Fruit fly (Drosophila melanogaster) whole organism, embryonic: ENCODE results near the gene IFT54.

Source experiments
- Antp ChIP-seq: fragments of 200-800 bp; sonication (Bioruptor generic); optimal IDR thresholded peaks from 3 replicates; lab custom pipeline; 2016; ENCODE audit warnings: missing biosample characterization, missing genetic modification characterization
- Asciz ChIP-seq: fragments of 200-800 bp; sonication (Bioruptor generic); optimal IDR thresholded peaks from 2 replicates; lab custom pipeline; 2017; ENCODE audit warnings: missing biosample characterization, mild to moderate bottlenecking, missing genetic modification characterization, missing genetic modification reagents
- B-H1 ChIP-seq: fragments of 200-800 bp; sonication (Bioruptor generic); IDR thresholded peaks from 3 replicates; pipeline ENCODE4 v1.3.6; 2022; ENCODE audit warnings: missing biosample characterization, missing genetic modification characterization
- B-H2 ChIP-seq: fragments of 200-800 bp; sonication (Bioruptor generic); optimal IDR thresholded peaks from 2 replicates; lab custom pipeline; 2018; ENCODE audit warnings: missing biosample characterization, mild to moderate bottlenecking, missing genetic modification characterization
- Bdp1 ChIP-seq: fragments of 200-800 bp; sonication (Bioruptor generic); optimal IDR thresholded peaks from 3 replicates; lab custom pipeline; 2016; ENCODE audit warnings: missing biosample characterization, missing genetic modification characterization
- Blimp-1 ChIP-seq: fragments of 200-800 bp; sonication (Bioruptor generic); optimal IDR thresholded peaks from 3 replicates; lab custom pipeline; 2018; ENCODE audit warnings: missing biosample characterization, missing genetic modification characterization, mild to moderate bottlenecking, moderate library complexity, missing genetic modification reagents
- CG11560 ChIP-seq: fragments of 200-800 bp; sonication (Bioruptor generic); IDR thresholded peaks from 3 replicates; pipeline ENCODE4 v1.3.6; 2022; ENCODE audit warnings: missing biosample characterization, missing genetic modification characterization
- CG12299 ChIP-seq: fragments of 200-800 bp; sonication (Bioruptor generic); optimal IDR thresholded peaks from 2 replicates; lab custom pipeline; 2018; ENCODE audit warnings: missing biosample characterization, mild to moderate bottlenecking, missing genetic modification characterization
- CG1233 ChIP-seq: fragments of 200-800 bp; sonication (Bioruptor generic); optimal IDR thresholded peaks from 4 replicates; lab custom pipeline; 2018; ENCODE audit warnings: missing biosample characterization, mild to moderate bottlenecking, missing genetic modification characterization
- CG15011 ChIP-seq: fragments of 200-800 bp; sonication (Bioruptor generic); optimal IDR thresholded peaks from 3 replicates; lab custom pipeline; 2018; ENCODE audit warnings: missing biosample characterization, mild to moderate bottlenecking, missing genetic modification characterization
- CG15601 ChIP-seq: fragments of 200-800 bp; sonication (Bioruptor generic); optimal IDR thresholded peaks from 3 replicates; lab custom pipeline; 2019; ENCODE audit warnings: missing biosample characterization, mild to moderate bottlenecking, missing genetic modification characterization, moderate library complexity
- CG1603 ChIP-seq: fragments of 200-800 bp; sonication (Bioruptor generic); optimal IDR thresholded peaks from 2 replicates; lab custom pipeline; 2019; ENCODE audit warnings: missing biosample characterization, mild to moderate bottlenecking, missing genetic modification characterization, moderate library complexity
- CG17359 ChIP-seq: fragments of 200-800 bp; sonication (Bioruptor generic); optimal IDR thresholded peaks from 3 replicates; lab custom pipeline; 2018; ENCODE audit warnings: missing biosample characterization, mild to moderate bottlenecking, missing genetic modification characterization, moderate library complexity
- CG17385 ChIP-seq: fragments of 200-800 bp; sonication (Bioruptor generic); optimal IDR thresholded peaks from 3 replicates; lab custom pipeline; 2018; ENCODE audit warnings: missing biosample characterization, mild to moderate bottlenecking, missing genetic modification characterization
- CG17568 ChIP-seq: fragments of 200-800 bp; sonication (Bioruptor generic); optimal IDR thresholded peaks from 2 replicates; lab custom pipeline; 2018; ENCODE audit warnings: missing biosample characterization, mild to moderate bottlenecking, missing genetic modification characterization, moderate library complexity
- CG17802 ChIP-seq: fragments of 200-800 bp; sonication (Bioruptor generic); optimal IDR thresholded peaks from 2 replicates; lab custom pipeline; 2018; ENCODE audit warnings: missing biosample characterization, mild to moderate bottlenecking, missing genetic modification characterization, moderate library complexity
- CG17829 ChIP-seq: fragments of 200-800 bp; optimal IDR thresholded peaks from 2 replicates; lab custom pipeline; 2019; ENCODE audit warnings: missing biosample characterization, mild to moderate bottlenecking, missing genetic modification characterization, moderate library complexity
- CG17912 ChIP-seq: fragments of 200-800 bp; sonication (Bioruptor generic); optimal IDR thresholded peaks from 2 replicates; lab custom pipeline; 2018; ENCODE audit warnings: missing biosample characterization, mild to moderate bottlenecking, missing genetic modification characterization
- CG18764 ChIP-seq: fragments of 200-800 bp; sonication (Bioruptor generic); optimal IDR thresholded peaks from 3 replicates; lab custom pipeline; 2016; ENCODE audit warnings: missing biosample characterization, missing genetic modification characterization
- CG2712 ChIP-seq: fragments of 200-800 bp; optimal IDR thresholded peaks from 3 replicates; lab custom pipeline; 2019; ENCODE audit warnings: missing biosample characterization, mild to moderate bottlenecking, missing genetic modification characterization, moderate library complexity
- CG33213 ChIP-seq: fragments of 200-800 bp; sonication (Bioruptor generic); optimal IDR thresholded peaks from 3 replicates; lab custom pipeline; 2016; ENCODE audit warnings: missing biosample characterization, missing genetic modification characterization
- CG4360 ChIP-seq: fragments of 200-800 bp; sonication (Bioruptor generic); IDR thresholded peaks from 2 replicates; pipeline ENCODE4 v1.3.6; 2022; ENCODE audit warnings: missing biosample characterization, missing genetic modification characterization
- CG4820 ChIP-seq: fragments of 200-800 bp; sonication (Bioruptor generic); optimal IDR thresholded peaks from 3 replicates; lab custom pipeline; 2016; ENCODE audit warnings: missing biosample characterization, missing genetic modification characterization
- CG4854 ChIP-seq: fragments of 200-800 bp; sonication (Bioruptor generic); optimal IDR thresholded peaks from 2 replicates; lab custom pipeline; 2016; ENCODE audit warnings: missing biosample characterization, missing genetic modification characterization, inconsistent platforms
- CG6175 ChIP-seq: fragments of 200-800 bp; sonication (Bioruptor generic); IDR thresholded peaks from 3 replicates; pipeline ENCODE4 v1.3.6; 2022; ENCODE audit warnings: missing biosample characterization, missing genetic modification characterization
- CG9437 ChIP-seq: fragments of 200-800 bp; sonication (Bioruptor generic); optimal IDR thresholded peaks from 2 replicates; lab custom pipeline; 2018; ENCODE audit warnings: missing biosample characterization, mild to moderate bottlenecking, missing genetic modification characterization
- CG9609 ChIP-seq: fragments of 200-800 bp; sonication (Bioruptor generic); optimal IDR thresholded peaks from 3 replicates; lab custom pipeline; 2016; ENCODE audit warnings: missing biosample characterization, missing genetic modification characterization
- HLH54F ChIP-seq: fragments of 200-800 bp; sonication (Bioruptor generic); optimal IDR thresholded peaks from 3 replicates; lab custom pipeline; 2016; ENCODE audit warnings: missing biosample characterization, missing genetic modification characterization
- HLHmδ ChIP-seq: fragments of 200-800 bp; sonication (Bioruptor generic); optimal IDR thresholded peaks from 2 replicates; lab custom pipeline; 2018; ENCODE audit warnings: missing biosample characterization, mild to moderate bottlenecking, missing genetic modification characterization, moderate library complexity
- Hand ChIP-seq: fragments of 200-800 bp; sonication (Bioruptor generic); optimal IDR thresholded peaks from 2 replicates; lab custom pipeline; 2017; ENCODE audit warnings: mild to moderate bottlenecking, missing biosample characterization, missing genetic modification reagents, missing genetic modification characterization
- Med ChIP-seq: fragments of 200-800 bp; sonication (Bioruptor generic); peaks from one replicate; lab custom pipeline; 2016; ENCODE audit warnings: missing biosample characterization, missing genetic modification characterization, mild to moderate bottlenecking, inconsistent platforms, moderate library complexity
- Meics ChIP-seq: fragments of 200-800 bp; sonication (Bioruptor generic); optimal IDR thresholded peaks from 2 replicates; lab custom pipeline; 2017; ENCODE audit warnings: missing biosample characterization, mild to moderate bottlenecking, missing genetic modification characterization
- Sox102F ChIP-seq: fragments of 200-800 bp; sonication (Bioruptor generic); optimal IDR thresholded peaks from 2 replicates; lab custom pipeline; 2018; ENCODE audit warnings: missing biosample characterization, mild to moderate bottlenecking, missing genetic modification characterization, moderate library complexity
- Spps ChIP-seq: fragments of 200-800 bp; sonication (Bioruptor generic); optimal IDR thresholded peaks from 2 replicates; lab custom pipeline; 2018; ENCODE audit warnings: missing biosample characterization, mild to moderate bottlenecking, missing genetic modification characterization
- Ssrp ChIP-seq: fragments of 200-800 bp; sonication (Bioruptor generic); optimal IDR thresholded peaks from 2 replicates; lab custom pipeline; 2018; ENCODE audit warnings: missing biosample characterization, mild to moderate bottlenecking, missing genetic modification characterization, moderate library complexity
- bab2 ChIP-seq: fragments of 200-800 bp; sonication (Bioruptor generic); optimal IDR thresholded peaks from 2 replicates; lab custom pipeline; 2016; ENCODE audit warnings: missing biosample characterization, missing genetic modification characterization
- bigmax ChIP-seq: fragments of 200-800 bp; sonication (Bioruptor generic); optimal IDR thresholded peaks from 2 replicates; lab custom pipeline; 2018; ENCODE audit warnings: missing biosample characterization, mild to moderate bottlenecking, missing genetic modification characterization
- en ChIP-seq: fragments of 200-800 bp; sonication (Bioruptor generic); optimal IDR thresholded peaks from 2 replicates; lab custom pipeline; 2016; ENCODE audit warnings: missing biosample characterization, missing genetic modification characterization
- fd64A ChIP-seq: fragments of 200-800 bp; sonication (Bioruptor generic); optimal IDR thresholded peaks from 3 replicates; lab custom pipeline; 2018; ENCODE audit warnings: missing biosample characterization, mild to moderate bottlenecking, missing genetic modification characterization
- grau ChIP-seq: fragments of 200-800 bp; optimal IDR thresholded peaks from 3 replicates; lab custom pipeline; 2019; ENCODE audit warnings: missing biosample characterization, mild to moderate bottlenecking, missing genetic modification characterization, moderate library complexity
- kay ChIP-seq: fragments of 200-800 bp; sonication (Bioruptor generic); optimal IDR thresholded peaks from 2 replicates; lab custom pipeline; 2016; ENCODE audit warnings: missing biosample characterization, missing genetic modification characterization
- lmd ChIP-seq: fragments of 200-800 bp; sonication (Bioruptor generic); IDR thresholded peaks from 2 replicates; pipeline ENCODE4 v1.3.6; 2022; ENCODE audit warnings: missing biosample characterization, missing genetic modification characterization
- nmo ChIP-seq: fragments of 200-800 bp; sonication (Bioruptor generic); optimal IDR thresholded peaks from 2 replicates; lab custom pipeline; 2018; ENCODE audit warnings: missing biosample characterization, mild to moderate bottlenecking, missing genetic modification characterization, moderate library complexity
- nom ChIP-seq: fragments of 200-800 bp; sonication (Bioruptor generic); optimal IDR thresholded peaks from 2 replicates; lab custom pipeline; 2017; ENCODE audit warnings: missing biosample characterization, missing genetic modification characterization, mild to moderate bottlenecking, moderate library complexity, missing genetic modification reagents
- pho ChIP-seq: fragments of 200-800 bp; sonication (Bioruptor generic); optimal IDR thresholded peaks from 2 replicates; lab custom pipeline; 2016; ENCODE audit warnings: missing biosample characterization, missing genetic modification characterization
- phol ChIP-seq: fragments of 200-800 bp; sonication (Bioruptor generic); optimal IDR thresholded peaks from 3 replicates; lab custom pipeline; 2018; ENCODE audit warnings: missing biosample characterization, mild to moderate bottlenecking, missing genetic modification characterization, moderate library complexity
- salm ChIP-seq: fragments of 200-800 bp; sonication (Bioruptor generic); optimal IDR thresholded peaks from 2 replicates; lab custom pipeline; 2018; ENCODE audit warnings: missing biosample characterization, mild to moderate bottlenecking, missing genetic modification characterization
- sens ChIP-seq: fragments of 200-800 bp; sonication (Bioruptor generic); peaks from one replicate; lab custom pipeline; 2016; ENCODE audit warnings: missing biosample characterization, missing genetic modification characterization
- tx ChIP-seq: fragments of 200-800 bp; sonication (Bioruptor generic); optimal IDR thresholded peaks from 2 replicates; lab custom pipeline; 2016; ENCODE audit warnings: missing biosample characterization, missing genetic modification characterization
- unpg ChIP-seq: fragments of 200-800 bp; sonication (Bioruptor generic); optimal IDR thresholded peaks from 3 replicates; lab custom pipeline; 2018; ENCODE audit warnings: missing biosample characterization, mild to moderate bottlenecking, missing genetic modification characterization, moderate library complexity
- wek ChIP-seq: fragments of 200-800 bp; sonication (Bioruptor generic); optimal IDR thresholded peaks from 3 replicates; lab custom pipeline; 2018; ENCODE audit warnings: missing biosample characterization, mild to moderate bottlenecking, missing genetic modification characterization, moderate library complexity

IFT54 gene

DNA sequence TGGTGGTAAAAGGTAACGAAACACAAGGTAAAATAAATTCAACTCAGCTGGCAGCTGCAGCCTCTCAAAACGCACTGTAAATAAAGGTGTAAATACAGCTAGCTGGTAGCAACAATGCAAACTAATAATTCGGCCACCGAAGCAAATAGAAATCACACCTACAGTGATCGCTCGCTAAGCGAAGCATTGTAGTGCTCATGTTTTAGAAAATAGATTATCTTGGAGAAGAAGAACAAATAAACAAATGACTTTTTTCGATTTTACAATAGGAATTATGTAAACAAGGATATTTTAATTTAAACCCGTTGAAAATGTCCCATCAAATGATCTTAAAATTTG lies 17.8 kb upstream of the IFT54 start (continued):
- TF ChIP-seq sens (GFP tag; lab: Kevin White, UChicago) (peak; percentile 79), B-H2 (GFP tag; lab: Kevin White, UChicago) (no peak), pho (peak; percentile 34), CG6175 (GFP tag; lab: Robert Waterston, UW) (no peak), HLH54F (GFP tag; lab: Kevin White, UChicago) (peak; percentile 1), nmo (GFP tag; lab: Kevin White, UChicago) (peak; percentile 24), en (GFP tag; lab: Kevin White, UChicago) (no peak), CG33213 (peak; percentile 13), kay (no peak), Spps (tag; lab: Kevin White, UChicago) (no peak), CG17829 (tag; lab: Kevin White, UChicago) (peak; percentile 9), salm (tag; lab: Kevin White, UChicago) (no peak), CG17385 (peak; percentile 8), Hand (GFP tag; lab: Kevin White, UChicago) (peak; percentile 14), Antp (GFP tag; lab: Kevin White, UChicago) (no peak), wek (GFP tag; lab: Kevin White, UChicago) (peak; percentile 36), lmd (GFP tag; lab: Robert Waterston, UW) (no peak), Bdp1 (GFP tag; lab: Kevin White, UChicago) (no peak), bigmax (GFP tag; lab: Kevin White, UChicago) (no peak), grau (tag; lab: Kevin White, UChicago) (peak; percentile 92), B-H1 (GFP tag; lab: Robert Waterston, UW) (no peak), Sox102F (GFP tag; lab: Kevin White, UChicago) (peak; percentile 40), CG18764 (GFP tag; lab: Kevin White, UChicago) (no peak), Asciz (GFP tag; lab: Kevin White, UChicago) (peak; percentile 24), CG1603 (tag; lab: Kevin White, UChicago) (peak; percentile 45), phol (tag; lab: Kevin White, UChicago) (peak; percentile 23), fd64A (GFP tag; lab: Kevin White, UChicago) (peak; percentile 77), nom (no peak), CG9437 (GFP tag; lab: Kevin White, UChicago) (peak; percentile 5), CG15011 (GFP tag; lab: Kevin White, UChicago) (no peak), CG15601 (no peak), CG9609 (peak; percentile 16), Blimp-1 (peak; percentile 5), bab2 (peak; percentile 35), CG2712 (tag; lab: Kevin White, UChicago) (peak; percentile 24), CG17359 (tag; lab: Kevin White, UChicago) (peak; percentile 49), CG17802 (tag; lab: Kevin White, UChicago) (peak; percentile 8), CG12299 (no peak), Meics (peak; percentile 1), CG4854 (GFP tag; lab: Kevin White, UChicago) (no peak), CG17912 (GFP tag; lab: Kevin White, UChicago) (no peak), unpg (GFP tag; lab: Kevin White, UChicago) (peak; percentile 16), Ssrp (tag; lab: Kevin White, UChicago) (peak; percentile 15), Med (GFP tag; lab: Kevin White, UChicago) (peak; percentile 75), CG17568 (GFP tag; lab: Kevin White, UChicago) (peak; percentile 6), HLHmδ (GFP tag; lab: Kevin White, UChicago) (peak; percentile 58), tx (peak; percentile 36), CG11560 (tag; lab: Robert Waterston, UW) (no peak), CG4820 (no peak), CG1233 (GFP tag; lab: Kevin White, UChicago) (peak; percentile 30), CG4360 (GFP tag; lab: Robert Waterston, UW) (no peak)
